Fruit fly (Drosophila melanogaster): ENCODE measurements around the gene Mrp4.

DNA sequence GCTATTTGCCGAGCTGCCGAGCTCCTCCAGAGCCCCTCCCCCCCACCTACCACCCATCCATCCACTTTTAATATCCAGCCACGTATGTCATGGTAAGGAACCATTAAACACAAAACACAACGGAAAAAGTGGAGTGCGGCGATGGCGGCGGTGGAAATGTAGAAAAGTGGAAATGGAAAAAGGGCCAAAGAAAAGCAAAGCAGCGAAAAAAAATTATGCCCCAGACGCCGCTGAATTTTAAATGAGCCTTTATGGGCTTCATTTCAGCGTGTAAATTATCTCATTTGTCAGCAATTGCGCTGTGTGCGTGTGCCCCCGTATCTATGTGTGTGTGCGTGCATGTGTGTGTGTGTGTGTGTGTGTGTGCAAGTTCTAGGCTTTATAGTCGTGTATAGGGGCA is 18.0 kb upstream of the Mrp4 start:
- no peak for TF ChIP-seq insv (optimal IDR thresholded peaks at IDR 0.05)
- TF ChIP-seq Sin3A (optimal IDR thresholded peaks at IDR 0.05), result no peak
- TF ChIP-seq h (optimal IDR thresholded peaks at IDR 0.05), result no peak
